Worm (Caenorhabditis elegans) whole organism, early embryonic: Measurements from ENCODE around the gene seu-1.

Experiments
- B0310.2 ChIP-seq: sonication (generic microtip); optimal IDR thresholded peaks from 2 replicates; lab custom pipeline; 2016; ENCODE audit warnings: mild to moderate bottlenecking, missing genetic modification characterization, missing compliant biosample characterization
- F13C5.2 ChIP-seq: sonication (generic microtip); optimal IDR thresholded peaks from 2 replicates; lab custom pipeline; 2017; ENCODE audit warnings: mild to moderate bottlenecking, missing genetic modification characterization, inconsistent platforms, missing compliant biosample characterization
- aly-1 ChIP-seq: sonication (generic microtip); optimal IDR thresholded peaks from 2 replicates; lab custom pipeline; 2016; ENCODE audit warnings: missing genetic modification characterization, missing compliant biosample characterization
- ama-1 ChIP-seq: fragments of 150-350 bp; optimal IDR thresholded peaks from 2 replicates; lab custom pipeline; 2014
- ceh-13 ChIP-seq: fragments of 200-800 bp; sonication (Bioruptor generic); optimal IDR thresholded peaks from 2 replicates; lab custom pipeline; 2018; ENCODE audit warnings: mild to moderate bottlenecking, missing genetic modification characterization, missing compliant biosample characterization
- ceh-36 ChIP-seq: sonication (generic microtip); optimal IDR thresholded peaks from 2 replicates; lab custom pipeline; 2016; ENCODE audit warnings: missing genetic modification characterization, inconsistent platforms, missing compliant biosample characterization
- ets-7 ChIP-seq: sonication (generic microtip); optimal IDR thresholded peaks from 2 replicates; lab custom pipeline; 2016; ENCODE audit warnings: missing genotype, missing genetic modification characterization, missing compliant biosample characterization
- flt-1 ChIP-seq: fragments of 200-800 bp; sonication (Bioruptor generic); IDR thresholded peaks from 2 replicates; pipeline ENCODE4 v1.3.6; 2022; ENCODE audit warnings: missing genetic modification characterization, missing compliant biosample characterization
- hmbx-1 ChIP-seq: sonication (generic microtip); optimal IDR thresholded peaks from 2 replicates; lab custom pipeline; 2016; ENCODE audit warnings: mild to moderate bottlenecking, missing genetic modification characterization, missing compliant biosample characterization
- hmg-4 ChIP-seq: fragments of 200-800 bp; sonication (Bioruptor generic); optimal IDR thresholded peaks from 2 replicates; lab custom pipeline; 2018; ENCODE audit warnings: mild to moderate bottlenecking, missing genetic modification characterization, missing compliant biosample characterization
- hnd-1 ChIP-seq: sonication (generic microtip); optimal IDR thresholded peaks from 2 replicates; lab custom pipeline; 2016; ENCODE audit warnings: missing genetic modification characterization, missing compliant biosample characterization
- pes-1 ChIP-seq: fragments of 200-800 bp; sonication (Bioruptor generic); IDR thresholded peaks from 2 replicates; pipeline ENCODE4 v1.3.6; 2022; ENCODE audit warnings: missing genetic modification reagents, missing genetic modification characterization, missing compliant biosample characterization
- scrt-1 ChIP-seq: fragments of 200-800 bp; sonication (Bioruptor generic); IDR thresholded peaks from 2 replicates; pipeline ENCODE4 v1.3.6; 2022; ENCODE audit warnings: missing genetic modification characterization, missing compliant biosample characterization
- sea-1 ChIP-seq: fragments of 200-800 bp; sonication (Bioruptor generic); conservative IDR thresholded peaks from 2 replicates; pipeline ENCODE4 v1.3.6; 2022; ENCODE audit warnings: missing genetic modification characterization, missing compliant biosample characterization
- tbx-11 ChIP-seq: fragments of 200-800 bp; sonication (Bioruptor generic); IDR thresholded peaks from 2 replicates; pipeline ENCODE4 v1.3.6; 2022; ENCODE audit warnings: missing genetic modification characterization, missing compliant biosample characterization
- tbx-37 ChIP-seq: fragments of 200-800 bp; sonication (Bioruptor generic); conservative IDR thresholded peaks from 2 replicates; pipeline ENCODE4 v1.3.6; 2022; ENCODE audit warnings: missing genetic modification reagents, missing genetic modification characterization, missing compliant biosample characterization
- tra-4 ChIP-seq: sonication (generic microtip); optimal IDR thresholded peaks from 2 replicates; lab custom pipeline; 2017; ENCODE audit warnings: missing genetic modification characterization, missing compliant biosample characterization

The seu-1 gene

DNA sequence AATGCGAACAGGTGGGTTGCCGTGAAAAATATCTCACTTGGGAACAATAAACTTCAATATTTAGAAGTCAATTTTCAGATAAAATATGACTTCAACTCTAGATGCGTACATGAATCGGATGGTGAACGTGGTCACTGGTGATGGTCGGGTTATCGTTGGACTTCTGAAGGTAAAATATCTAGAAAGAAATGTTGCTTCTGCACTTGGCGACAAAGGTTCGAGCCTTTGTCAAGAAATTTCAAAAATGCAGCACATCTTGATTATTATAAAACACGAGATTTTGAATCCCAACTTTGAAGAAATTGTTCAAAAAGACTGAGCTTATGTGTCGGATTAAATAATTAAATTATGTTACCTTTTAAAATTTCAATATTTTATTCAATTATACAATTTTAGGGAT, 3.0 kb upstream of the seu-1 start, which contains the start of gene lsm-8:
TSS of gene lsm-8 (plus strand) at position 79 of the 400 bp plus-strand sequence.
- TF ChIP-seq B0310.2 (tag; lab: Kevin White, UChicago) (no peak), tbx-37 (GFP tag; lab: Robert Waterston, UW) (no peak), ets-7 (tag; lab: Kevin White, UChicago) (no peak), ceh-13 (no peak), tra-4 (tag; lab: Kevin White, UChicago) (no peak), aly-1 (no peak)

DNA sequence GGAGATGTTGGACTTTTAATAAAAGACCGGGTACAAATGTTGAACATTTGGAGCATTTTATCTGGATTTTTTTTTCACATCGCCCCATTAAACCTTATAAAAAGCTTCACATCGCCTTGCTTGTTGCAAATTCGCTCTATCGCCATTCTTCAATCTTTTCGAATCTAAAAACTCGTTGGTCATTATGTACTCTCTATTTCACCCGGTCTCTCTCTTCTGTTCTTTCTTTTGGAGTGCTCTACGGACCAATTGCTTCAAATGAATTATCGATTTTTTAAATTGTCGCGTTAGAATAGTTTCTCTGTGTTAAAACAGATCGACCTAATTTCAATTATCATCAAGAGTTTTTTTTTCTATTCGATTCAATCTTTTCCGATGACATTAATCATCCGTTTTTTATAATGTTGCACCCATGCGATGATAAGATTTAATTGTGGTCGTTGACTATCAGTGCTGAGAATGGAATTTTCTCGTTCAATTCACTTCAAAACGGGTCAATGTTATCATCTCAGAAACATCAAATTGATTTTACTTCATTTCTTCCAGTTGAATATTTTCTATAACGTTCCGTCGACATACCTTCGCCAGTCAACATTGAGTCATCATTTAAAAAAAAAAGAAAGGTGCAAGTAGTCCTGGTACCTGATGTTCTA, 1.9 kb upstream of the seu-1 start:
- TF ChIP-seq ceh-36 (tag; lab: Kevin White, UChicago) (no peak), hmbx-1 (tag; lab: Kevin White, UChicago) (no peak), tbx-37 (GFP tag; lab: Robert Waterston, UW) (no peak), tra-4 (tag; lab: Kevin White, UChicago) (no peak), ceh-13 (no peak), hnd-1 (tag; lab: Kevin White, UChicago) (no peak), B0310.2 (tag; lab: Kevin White, UChicago) (no peak), flt-1 (GFP tag; lab: Robert Waterston, UW) (no peak), hmg-4 (GFP tag; lab: Kevin White, UChicago) (no peak)

- TF ChIP-seq scrt-1 (GFP tag; lab: Robert Waterston, UW) (no peak), hmg-4 (GFP tag; lab: Kevin White, UChicago) (no peak), sea-1 (GFP tag; lab: Robert Waterston, UW) (no peak), ama-1 (lab: Kevin White, UChicago) (no peak), B0310.2 (tag; lab: Kevin White, UChicago) (no peak), tra-4 (tag; lab: Kevin White, UChicago) (no peak), pes-1 (GFP tag; lab: Robert Waterston, UW) (no peak)
These were observed 1.2 kb upstream of the seu-1 start for ce11 chrIV:6328198-6328597.

DNA sequence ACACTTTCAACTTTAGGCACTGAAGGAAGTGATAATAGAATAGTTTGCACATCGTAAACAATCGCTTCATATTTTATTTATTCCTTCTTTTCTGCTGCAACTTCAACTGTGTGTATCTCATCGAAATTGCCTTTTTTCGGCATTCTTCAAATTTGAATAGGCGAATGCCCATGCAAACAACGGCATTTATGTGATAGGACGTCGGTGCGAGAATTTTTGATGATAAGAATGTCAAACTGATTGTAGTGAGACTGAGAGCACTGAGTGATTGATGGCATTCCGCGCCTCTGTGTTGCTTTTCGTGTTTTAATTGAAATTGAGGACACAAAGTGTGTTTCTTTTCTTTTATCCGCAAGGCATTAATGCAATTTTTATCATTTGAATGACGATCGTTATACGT, 1.4 kb downstream of the seu-1 start:
- TF ChIP-seq tbx-11 (no peak), scrt-1 (GFP tag; lab: Robert Waterston, UW) (no peak), F13C5.2 (tag; lab: Kevin White, UChicago) (no peak), ets-7 (tag; lab: Kevin White, UChicago) (no peak), hmbx-1 (tag; lab: Kevin White, UChicago) (no peak), ama-1 (lab: Kevin White, UChicago) (no peak), B0310.2 (tag; lab: Kevin White, UChicago) (no peak), aly-1 (no peak), tbx-37 (GFP tag; lab: Robert Waterston, UW) (no peak), pes-1 (GFP tag; lab: Robert Waterston, UW) (no peak), sea-1 (GFP tag; lab: Robert Waterston, UW) (no peak), tra-4 (tag; lab: Kevin White, UChicago) (no peak), hmg-4 (GFP tag; lab: Kevin White, UChicago) (no peak), hnd-1 (tag; lab: Kevin White, UChicago) (no peak)

DNA sequence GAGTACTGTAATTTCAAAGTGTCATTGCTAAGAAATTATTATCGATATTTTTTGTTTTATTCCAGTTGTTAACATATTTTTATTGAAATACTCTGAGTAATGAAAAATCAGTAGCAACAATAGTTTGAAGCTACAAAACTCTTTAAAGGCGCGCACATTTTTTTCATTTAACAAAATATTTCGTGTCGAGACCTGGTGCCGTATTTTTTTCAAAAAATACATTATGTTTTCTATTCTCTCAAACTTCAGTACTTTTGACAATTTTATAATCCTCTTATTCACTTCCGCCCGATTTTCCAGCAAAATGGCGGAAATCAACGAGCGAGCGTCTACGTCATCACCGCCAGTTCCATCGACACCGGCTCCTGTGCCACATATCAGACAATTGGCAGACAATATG, 4.5 kb downstream of the seu-1 start, which contains the start of gene blos-2:
TSS of gene blos-2 (plus strand) at position 301 of the 400 bp plus-strand sequence.
- TF ChIP-seq ets-7 (tag; lab: Kevin White, UChicago) (no peak), hmg-4 (GFP tag; lab: Kevin White, UChicago) (no peak), ama-1 (lab: Kevin White, UChicago) (no peak), aly-1 (no peak), sea-1 (GFP tag; lab: Robert Waterston, UW) (no peak), flt-1 (GFP tag; lab: Robert Waterston, UW) (no peak), pes-1 (GFP tag; lab: Robert Waterston, UW) (no peak), ceh-13 (no peak), F13C5.2 (tag; lab: Kevin White, UChicago) (no peak), scrt-1 (GFP tag; lab: Robert Waterston, UW) (no peak), tbx-37 (GFP tag; lab: Robert Waterston, UW) (no peak), hmbx-1 (tag; lab: Kevin White, UChicago) (no peak), tbx-11 (no peak), B0310.2 (tag; lab: Kevin White, UChicago) (no peak), tra-4 (tag; lab: Kevin White, UChicago) (no peak)

DNA sequence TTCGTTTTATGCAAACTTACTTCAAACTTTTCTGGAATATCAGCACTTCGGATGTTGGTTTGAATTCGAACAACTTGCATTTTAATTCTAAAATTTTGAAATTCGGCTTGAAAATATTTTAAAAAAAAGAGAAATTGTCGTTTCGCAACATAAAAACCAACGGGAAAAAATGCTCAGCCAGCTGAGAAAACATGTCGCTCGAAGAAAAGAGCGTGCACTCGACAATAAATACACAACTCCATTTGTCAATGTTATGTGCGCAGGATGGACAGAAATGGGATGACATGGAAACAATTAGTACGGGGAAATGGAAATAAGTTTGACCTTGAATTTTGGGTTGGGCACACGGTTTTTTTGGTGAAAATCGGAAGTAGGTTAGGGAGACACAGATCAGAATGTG, 6.5 kb downstream of the seu-1 start, which contains the start of gene mif-4:
TSS of gene mif-4 (minus strand) at position 87 of the 400 bp plus-strand sequence.
- TF ChIP-seq ceh-13 (no peak), hnd-1 (tag; lab: Kevin White, UChicago) (no peak)

DNA sequence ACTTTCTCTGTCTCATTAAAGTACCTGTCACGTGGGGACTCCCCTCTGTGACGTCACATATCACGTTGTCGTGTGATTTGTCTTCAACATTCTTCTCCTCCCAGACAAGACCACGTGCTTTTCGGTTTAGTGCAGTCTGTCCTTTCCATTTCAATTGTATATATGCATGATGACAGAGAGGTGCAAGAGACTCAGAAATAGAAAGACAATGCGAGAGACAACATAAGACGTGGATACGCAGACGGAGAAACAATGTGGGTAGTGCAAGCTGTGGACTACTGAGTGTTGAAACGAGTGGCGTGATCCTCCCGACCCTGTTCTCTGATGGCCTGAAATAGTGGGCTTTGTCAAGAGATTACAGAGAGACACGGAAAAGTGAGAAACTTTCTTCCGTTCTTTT, 7.3 kb downstream of the seu-1 start:
- TF ChIP-seq flt-1 (GFP tag; lab: Robert Waterston, UW), result no peak

DNA sequence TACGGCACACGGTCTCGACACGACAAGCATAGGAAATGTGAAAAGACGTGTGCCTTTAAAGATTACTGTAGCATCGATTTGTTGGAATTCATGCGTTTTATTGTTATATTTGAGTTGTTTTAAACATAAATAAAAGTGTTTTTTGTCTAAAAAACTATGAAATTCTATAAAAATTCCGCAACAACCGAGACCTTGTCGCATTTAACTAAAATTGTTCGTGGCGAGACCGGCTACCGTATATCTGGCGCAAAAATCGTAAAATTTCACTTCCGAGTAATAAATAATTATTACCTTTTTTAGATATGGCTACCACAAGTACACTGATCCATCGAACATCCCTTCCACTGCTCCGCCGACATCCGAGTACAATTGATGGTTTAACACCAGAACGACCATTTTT, 7.9 kb downstream of the seu-1 start, which contains the start of gene ipla-6:
TSS of gene ipla-6 (plus strand) at position 301 of the 400 bp plus-strand sequence.
- no peak for TF ChIP-seq pes-1 (GFP tag; lab: Robert Waterston, UW)
- no peak for TF ChIP-seq tbx-37 (GFP tag; lab: Robert Waterston, UW)
- TF ChIP-seq scrt-1 (GFP tag; lab: Robert Waterston, UW), result no peak
- TF ChIP-seq flt-1 (GFP tag; lab: Robert Waterston, UW), result no peak
- TF ChIP-seq ama-1 (lab: Kevin White, UChicago), result no peak
- no peak for TF ChIP-seq aly-1
- TF ChIP-seq hmg-4 (GFP tag; lab: Kevin White, UChicago), result no peak
- TF ChIP-seq tra-4 (tag; lab: Kevin White, UChicago), result no peak
- no peak for TF ChIP-seq tbx-11
